Fruit fly (Drosophila melanogaster) whole organism, wandering third instar larva: ENCODE measurements around the gene CG42747.
A peak's percentile ranks its signal among the peaks of the same experiment; 100 is the strongest.

Experiments used
- Abd-B ChIP-seq: fragments of >200 bp; optimal IDR thresholded peaks from 2 replicates; lab custom pipeline; 2017; ENCODE audit warnings: missing biosample characterization, missing genetic modification characterization
- CG32264 ChIP-seq: fragments of 200-800 bp; sonication (Bioruptor generic); optimal IDR thresholded peaks from 2 replicates; lab custom pipeline; 2016; ENCODE audit warnings: missing biosample characterization, missing genetic modification characterization
- CrebA ChIP-seq: fragments of 200-800 bp; sonication (Bioruptor generic); optimal IDR thresholded peaks from 2 replicates; lab custom pipeline; 2016; ENCODE audit warnings: missing biosample characterization, mild to moderate bottlenecking, missing genetic modification characterization, borderline replicate concordance
- Dfd ChIP-seq: fragments of >200 bp; optimal IDR thresholded peaks from 2 replicates; lab custom pipeline; 2017; ENCODE audit warnings: missing biosample characterization, missing genetic modification characterization
- Dif ChIP-seq: fragments of 200-275, 200-300 bp; sonication (Bioruptor generic); optimal IDR thresholded peaks from 2 replicates; lab custom pipeline; 2018; ENCODE audit warnings: missing biosample characterization, missing genetic modification characterization; ENCODE audit not compliant: partially characterized antibody
- GATAd ChIP-seq: sonication (Bioruptor generic); optimal IDR thresholded peaks from 2 replicates; lab custom pipeline; 2016; ENCODE audit warnings: missing biosample characterization, missing genetic modification characterization
- HLH106 ChIP-seq: fragments of 200-800 bp; optimal IDR thresholded peaks from 3 replicates; lab custom pipeline; 2019; ENCODE audit warnings: missing biosample characterization, mild to moderate bottlenecking, missing genetic modification characterization, moderate library complexity
- Hnf4 ChIP-seq: fragments of 200-800 bp; sonication (Bioruptor generic); optimal IDR thresholded peaks from 2 replicates; lab custom pipeline; 2016; ENCODE audit warnings: missing biosample characterization, mild to moderate bottlenecking, missing genetic modification characterization
- Hr78 ChIP-seq: fragments of >200 bp; optimal IDR thresholded peaks from 2 replicates; lab custom pipeline; 2017; ENCODE audit warnings: missing biosample characterization, missing genetic modification characterization
- Hr83 ChIP-seq: fragments of 200-300 bp; sonication (Bioruptor generic); optimal IDR thresholded peaks from 2 replicates; lab custom pipeline; 2016; ENCODE audit warnings: missing biosample characterization, mild to moderate bottlenecking, missing genetic modification characterization, moderate library complexity; ENCODE audit not compliant: poor library complexity, severe bottlenecking
- Jra ChIP-seq: sonication (Bioruptor generic); optimal IDR thresholded peaks from 2 replicates; lab custom pipeline; 2016; ENCODE audit warnings: missing biosample characterization, missing genetic modification characterization
- Mio ChIP-seq: sonication (Bioruptor generic); optimal IDR thresholded peaks from 2 replicates; lab custom pipeline; 2016; ENCODE audit warnings: missing biosample characterization, missing genetic modification characterization
- Myc ChIP-seq: fragments of >200 bp; optimal IDR thresholded peaks from 2 replicates; lab custom pipeline; 2017
- N ChIP-seq: fragments of >200 bp; optimal IDR thresholded peaks from 2 replicates; lab custom pipeline; 2018; ENCODE audit warnings: missing biosample characterization, missing external identifiers, missing genetic modification characterization
- OdsH ChIP-seq: fragments of 200-800 bp; sonication (Bioruptor generic); optimal IDR thresholded peaks from 2 replicates; lab custom pipeline; 2016; ENCODE audit warnings: missing biosample characterization, mild to moderate bottlenecking, missing genetic modification characterization
- Rel ChIP-seq, 2 experiments: fragments of 200-800 bp; sonication (Bioruptor generic) in 1 of 2; optimal IDR thresholded peaks; 2 replicates in 1 of 2; 3 replicates in 1 of 2; lab custom pipeline; 2016 to 2019; ENCODE audit warnings: mild to moderate bottlenecking in 2 of 2, missing biosample characterization in 2 of 2, missing genetic modification characterization in 2 of 2, moderate library complexity in 1 of 2
- Sp1 ChIP-seq: fragments of 200-800 bp; sonication (Bioruptor generic); optimal IDR thresholded peaks from 3 replicates; lab custom pipeline; 2019; ENCODE audit warnings: missing biosample characterization, mild to moderate bottlenecking, missing genetic modification characterization, moderate library complexity
- Vsx2 ChIP-seq: fragments of 200-300, 225-300 bp; sonication (Bioruptor generic); optimal IDR thresholded peaks from 2 replicates; lab custom pipeline; 2018; ENCODE audit warnings: missing biosample characterization, missing genetic modification characterization; ENCODE audit not compliant: partially characterized antibody
- br ChIP-seq: fragments of 200-800 bp; sonication (Bioruptor generic); optimal IDR thresholded peaks from 2 replicates; lab custom pipeline; 2016; ENCODE audit warnings: missing biosample characterization, missing genetic modification characterization
- brk ChIP-seq: fragments of 200-800 bp; sonication (Bioruptor generic); optimal IDR thresholded peaks from 2 replicates; lab custom pipeline; 2016; ENCODE audit warnings: missing biosample characterization, mild to moderate bottlenecking, missing genetic modification characterization
- dl ChIP-seq, 2 experiments: fragments of 175-275, 200-275 bp in 1 of 2; fragments of 200-275 bp in 1 of 2; sonication (Bioruptor generic); optimal IDR thresholded peaks; lab custom pipeline; 2018; ENCODE audit warnings: mild to moderate bottlenecking in 2 of 2, missing biosample characterization in 2 of 2, missing genetic modification characterization in 2 of 2, moderate library complexity in 2 of 2; ENCODE audit not compliant: partially characterized antibody in 2 of 2, insufficient read depth in 1 of 2
- dmrt93B ChIP-seq: fragments of 200-800 bp; sonication (Bioruptor generic); optimal IDR thresholded peaks from 2 replicates; lab custom pipeline; 2018; ENCODE audit warnings: missing biosample characterization, mild to moderate bottlenecking, missing genetic modification characterization
- dsf ChIP-seq: sonication (Bioruptor generic); optimal IDR thresholded peaks from 2 replicates; lab custom pipeline; 2016; ENCODE audit warnings: missing biosample characterization, missing genetic modification characterization, borderline replicate concordance
- ey ChIP-seq: fragments of 200-800 bp; sonication (Bioruptor generic); optimal IDR thresholded peaks from 2 replicates; lab custom pipeline; 2016; ENCODE audit warnings: missing biosample characterization, missing genetic modification characterization
- foxo ChIP-seq, 2 experiments: fragments of 200-800 bp; sonication (Bioruptor generic); optimal IDR thresholded peaks; 2 replicates in 1 of 2; 3 replicates in 1 of 2; lab custom pipeline; 2016 to 2017; ENCODE audit warnings: missing biosample characterization in 2 of 2, missing genetic modification characterization in 2 of 2
- fru ChIP-seq: fragments of 200-800 bp; sonication (Bioruptor generic); optimal IDR thresholded peaks from 3 replicates; lab custom pipeline; 2016; ENCODE audit warnings: missing biosample characterization, mild to moderate bottlenecking, missing genetic modification characterization
- h ChIP-seq: fragments of 200-800 bp; sonication (Bioruptor generic); optimal IDR thresholded peaks from 3 replicates; lab custom pipeline; 2016; ENCODE audit warnings: missing biosample characterization, mild to moderate bottlenecking, missing genetic modification characterization
- jim ChIP-seq: fragments of 175-275, 200-325 bp; sonication (Bioruptor generic); optimal IDR thresholded peaks from 2 replicates; lab custom pipeline; 2016; ENCODE audit warnings: missing biosample characterization, mild to moderate bottlenecking, missing genetic modification characterization
- pan ChIP-seq: fragments of >200 bp; optimal IDR thresholded peaks from 2 replicates; lab custom pipeline; 2017
- psq ChIP-seq: fragments of 200-800 bp; sonication (Bioruptor generic); optimal IDR thresholded peaks from 3 replicates; lab custom pipeline; 2017; ENCODE audit warnings: missing biosample characterization, mild to moderate bottlenecking, missing genetic modification characterization, moderate library complexity
- rgr ChIP-seq: fragments of 200-800 bp; sonication (Bioruptor generic); optimal IDR thresholded peaks from 3 replicates; lab custom pipeline; 2016; ENCODE audit warnings: missing biosample characterization, mild to moderate bottlenecking, missing genetic modification characterization
- sage ChIP-seq: fragments of 200-800 bp; sonication (Bioruptor generic); optimal IDR thresholded peaks from 2 replicates; lab custom pipeline; 2016; ENCODE audit warnings: missing biosample characterization, mild to moderate bottlenecking, missing genetic modification characterization
- sv ChIP-seq: fragments of 200-800 bp; sonication (Bioruptor generic); optimal IDR thresholded peaks from 3 replicates; lab custom pipeline; 2016; ENCODE audit warnings: missing biosample characterization, missing genetic modification characterization
- tai ChIP-seq: sonication (Bioruptor generic); optimal IDR thresholded peaks from 2 replicates; lab custom pipeline; 2016; ENCODE audit warnings: missing biosample characterization, missing genetic modification characterization
- usp ChIP-seq: fragments of >200 bp; optimal IDR thresholded peaks from 2 replicates; lab custom pipeline; 2017; ENCODE audit warnings: missing biosample characterization, missing genetic modification characterization
- woc ChIP-seq: sonication (Bioruptor generic); optimal IDR thresholded peaks from 2 replicates; lab custom pipeline; 2016; ENCODE audit warnings: missing biosample characterization, mild to moderate bottlenecking, missing genetic modification characterization

Gene CG42747

dm6 chr3L:6467691-6468329 lies 67.4 kb downstream of the CG42747 start:
- TF ChIP-seq sv (GFP tag; lab: Kevin White, UChicago): peak; percentile 40
- TF ChIP-seq woc (GFP tag; lab: Kevin White, UChicago): no peak

- TF ChIP-seq jim (GFP tag; lab: Kevin White, UChicago) (no peak), Vsx2 (no peak), CrebA (no peak), psq (GFP tag; lab: Kevin White, UChicago) (no peak), Hnf4 (no peak), h (no peak), Mio (no peak), fru (GFP tag; lab: Kevin White, UChicago) (no peak), Jra (no peak), dmrt93B (GFP tag; lab: Kevin White, UChicago) (no peak), usp (no peak), GATAd (GFP tag; lab: Kevin White, UChicago) (no peak)
These were observed 69.1 kb downstream of the CG42747 start for dm6 chr3L:6469508-6469907.

- TF ChIP-seq rgr (GFP tag; lab: Kevin White, UChicago): peak; percentile 64
- TF ChIP-seq woc (GFP tag; lab: Kevin White, UChicago): peak; percentile 56
- no peak for TF ChIP-seq CrebA
- peak; percentile 29 for TF ChIP-seq tai (GFP tag; lab: Kevin White, UChicago)
- TF ChIP-seq pan: no peak
- peak; percentile 41 for TF ChIP-seq psq (GFP tag; lab: Kevin White, UChicago)
- TF ChIP-seq fru (GFP tag; lab: Kevin White, UChicago): peak; percentile 50
- TF ChIP-seq Sp1 (GFP tag; lab: Kevin White, UChicago): peak; percentile 31
- peak; percentile 59 for TF ChIP-seq OdsH (GFP tag; lab: Kevin White, UChicago)
- no peak for TF ChIP-seq Rel (GFP tag; optimal IDR thresholded peaks at IDR 0.05; lab: Kevin White, UChicago)
- no peak for TF ChIP-seq Rel (tag; optimal IDR thresholded peaks at IDR 0.05; lab: Kevin White, UChicago)
- TF ChIP-seq ey (GFP tag; lab: Kevin White, UChicago): peak; percentile 71
- TF ChIP-seq N (GFP tag; lab: Kevin White, UChicago): no peak
- peak; percentile 56 for TF ChIP-seq h
- no peak for TF ChIP-seq brk (GFP tag; lab: Kevin White, UChicago)
- peak in 1 of 2 experiments; percentile 55 for TF ChIP-seq foxo (GFP tag; optimal IDR thresholded peaks at IDR 0.05; lab: Kevin White, UChicago)
- peak; percentile 37 for TF ChIP-seq Hnf4
- TF ChIP-seq br (GFP tag; lab: Kevin White, UChicago): peak; percentile 28
- peak; percentile 61 for TF ChIP-seq HLH106 (tag; lab: Kevin White, UChicago)
These were observed 71.4 kb downstream of the CG42747 start for dm6 chr3L:6471820-6472219.

dm6 chr3L:6482838-6483237 lies 82.4 kb downstream of the CG42747 start:
- no peak for TF ChIP-seq Dfd (GFP tag; lab: Kevin White, UChicago)
- TF ChIP-seq GATAd (GFP tag; lab: Kevin White, UChicago): no peak
- TF ChIP-seq dsf (GFP tag; lab: Kevin White, UChicago): no peak
- TF ChIP-seq Sp1 (GFP tag; lab: Kevin White, UChicago): no peak
- no peak for TF ChIP-seq dmrt93B (GFP tag; lab: Kevin White, UChicago)
- peak; percentile 23 for TF ChIP-seq fru (GFP tag; lab: Kevin White, UChicago)
- TF ChIP-seq Hnf4: no peak
- no peak for TF ChIP-seq Abd-B (GFP tag; lab: Kevin White, UChicago)
- TF ChIP-seq brk (GFP tag; lab: Kevin White, UChicago): no peak
- TF ChIP-seq br (GFP tag; lab: Kevin White, UChicago): peak; percentile 20
- TF ChIP-seq pan: no peak
- no peak for TF ChIP-seq Myc (lab: Kevin White, UChicago)
- TF ChIP-seq HLH106 (tag; lab: Kevin White, UChicago): no peak
- TF ChIP-seq N (GFP tag; lab: Kevin White, UChicago): no peak
- no peak for TF ChIP-seq sage (GFP tag; lab: Kevin White, UChicago)
- TF ChIP-seq ey (GFP tag; lab: Kevin White, UChicago): no peak
- TF ChIP-seq foxo (GFP tag; optimal IDR thresholded peaks at IDR 0.05; lab: Kevin White, UChicago): peak in 1 of 2 experiments; percentile 3
- TF ChIP-seq OdsH (GFP tag; lab: Kevin White, UChicago): no peak

dm6 chr3L:6488405-6488804 lies 88.0 kb downstream of the CG42747 start, which contains the start of the genes CG10147 and Bulli:
Gene CG10147, minus strand, starts transcription at chr3L:6488424.
Gene Bulli, plus strand, starts transcription at chr3L:6488681.
- TF ChIP-seq h: peak; percentile 98
- peak; percentile 94 for TF ChIP-seq Sp1 (GFP tag; lab: Kevin White, UChicago)
- TF ChIP-seq Vsx2: no peak
- no peak for TF ChIP-seq Dfd (GFP tag; lab: Kevin White, UChicago)
- no peak for TF ChIP-seq Rel (GFP tag; optimal IDR thresholded peaks at IDR 0.05; lab: Kevin White, UChicago)
- peak; percentile 82 for TF ChIP-seq Rel (tag; optimal IDR thresholded peaks at IDR 0.05; lab: Kevin White, UChicago)
- no peak for TF ChIP-seq dl (GFP tag; optimal IDR thresholded peaks at IDR 0.05; lab: Kevin White, UChicago; ENCODE audit: insufficient read depth in 1 of 2, partially characterized antibody in 2 of 2)
- TF ChIP-seq Hr83 (GFP tag; lab: Kevin White, UChicago): peak; percentile 89
- peak; percentile 95 for TF ChIP-seq psq (GFP tag; lab: Kevin White, UChicago)
- TF ChIP-seq Dif (GFP tag; lab: Kevin White, UChicago): no peak
- TF ChIP-seq Hr78 (GFP tag; lab: Kevin White, UChicago): no peak
- peak; percentile 96 for TF ChIP-seq OdsH (GFP tag; lab: Kevin White, UChicago)
- TF ChIP-seq fru (GFP tag; lab: Kevin White, UChicago): peak; percentile 91
- TF ChIP-seq N (GFP tag; lab: Kevin White, UChicago): no peak
- peak; percentile 99 for TF ChIP-seq sv (GFP tag; lab: Kevin White, UChicago)
- TF ChIP-seq GATAd (GFP tag; lab: Kevin White, UChicago): peak; percentile 93
- peak; percentile 67 for TF ChIP-seq jim (GFP tag; lab: Kevin White, UChicago)
- TF ChIP-seq ey (GFP tag; lab: Kevin White, UChicago): peak; percentile 94
- TF ChIP-seq tai (GFP tag; lab: Kevin White, UChicago): no peak
- peak; percentile 98 for TF ChIP-seq HLH106 (tag; lab: Kevin White, UChicago)
- TF ChIP-seq Myc (lab: Kevin White, UChicago): no peak
- TF ChIP-seq CG32264 (GFP tag; lab: Kevin White, UChicago): peak; percentile 82
- TF ChIP-seq Hnf4: peak; percentile 96
- no peak for TF ChIP-seq Abd-B (GFP tag; lab: Kevin White, UChicago)
